Worm (Caenorhabditis elegans): ENCODE measurements around the gene ceh-34.

The ceh-34 gene

DNA sequence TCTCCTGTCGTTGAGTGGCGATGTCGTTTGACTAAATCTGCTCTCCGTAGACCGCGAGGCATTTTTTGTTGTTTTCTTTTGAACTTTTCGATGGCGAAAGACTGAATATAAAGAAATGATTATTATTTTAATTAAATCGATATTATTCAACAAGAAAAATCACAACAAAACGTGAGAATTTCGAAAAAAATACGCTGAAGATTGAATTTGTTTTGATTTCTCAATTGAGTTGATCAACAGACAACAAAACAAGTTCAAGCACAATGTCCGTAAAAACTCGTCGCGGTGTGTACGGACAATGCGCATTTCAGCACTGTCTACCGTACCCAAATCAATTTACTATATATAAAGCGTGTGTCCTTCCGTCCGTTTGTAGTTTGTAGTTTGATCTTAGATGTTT, 41.4 kb downstream of the ceh-34 start, which contains the start of gene B0238.9:
Gene B0238.9 (minus strand): TSS at position 101 of the 400 bp plus-strand sequence.
- TF ChIP-seq ceh-48 (tag; optimal IDR thresholded peaks at IDR 0.05) (no peak), ceh-14 (tag; optimal IDR thresholded peaks at IDR 0.05) (no peak), K02D7.2 (tag; optimal IDR thresholded peaks at IDR 0.05) (no peak), unc-3 (GFP tag; conservative IDR thresholded peaks at IDR 0.05) (no peak), unc-3 (tag; optimal IDR thresholded peaks at IDR 0.05) (no peak), C38D4.7 (GFP tag; optimal IDR thresholded peaks at IDR 0.05) (no peak), pax-1 (tag; optimal IDR thresholded peaks at IDR 0.05) (no peak), unc-86 (tag; optimal IDR thresholded peaks at IDR 0.05) (no peak), ceh-22 (tag; optimal IDR thresholded peaks at IDR 0.05) (no peak), hlh-6 (tag; optimal IDR thresholded peaks at IDR 0.05) (no peak), syd-9 (tag; optimal IDR thresholded peaks at IDR 0.05) (no peak), ahr-1 (tag; optimal IDR thresholded peaks at IDR 0.05) (no peak), hlh-8 (tag; optimal IDR thresholded peaks at IDR 0.05) (no peak), Y22D7AL.16 (tag; optimal IDR thresholded peaks at IDR 0.05) (no peak), ceh-6 (GFP tag; optimal IDR thresholded peaks at IDR 0.05) (no peak), K09A11.1 (tag; optimal IDR thresholded peaks at IDR 0.05; ENCODE audit: insufficient read depth) (no peak), ref-2 (tag; optimal IDR thresholded peaks at IDR 0.05) (no peak), pag-3 (tag; optimal IDR thresholded peaks at IDR 0.05; ENCODE audit: borderline replicate concordance) (no peak), elt-2 (tag; optimal IDR thresholded peaks at IDR 0.05) (no peak), tbx-7 (tag; optimal IDR thresholded peaks at IDR 0.05) (no peak)

DNA sequence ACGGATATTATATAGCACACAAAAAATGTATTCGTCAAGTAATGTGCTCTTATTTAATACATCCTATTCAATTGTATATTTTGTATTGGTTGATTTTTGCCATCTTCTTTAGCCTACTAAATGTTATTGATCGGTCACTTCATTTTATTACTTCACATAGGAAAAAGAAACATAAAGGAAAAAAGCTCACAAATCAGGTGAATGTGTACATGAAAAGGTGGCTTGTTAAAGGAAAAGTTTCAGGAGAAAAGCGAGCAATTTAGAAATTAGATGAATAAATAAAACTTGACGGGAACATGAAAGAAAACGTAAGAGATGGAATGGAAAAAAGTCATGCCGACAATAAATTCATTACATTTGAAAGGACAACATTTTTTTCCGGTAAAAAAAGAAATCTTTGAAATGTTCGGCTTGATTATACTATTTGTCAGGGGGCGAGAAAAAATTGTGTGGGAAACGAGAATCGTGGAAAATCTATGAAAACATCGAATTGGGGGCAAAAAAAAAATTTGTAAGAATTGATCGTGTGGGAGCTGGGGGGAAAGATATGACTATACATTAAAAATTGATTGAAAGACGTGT, 43.9 kb downstream of the ceh-34 start:
- TF ChIP-seq zip-5 (tag; optimal IDR thresholded peaks at IDR 0.05): no peak
- peak; percentile 9 for TF ChIP-seq nfya-1 (tag; optimal IDR thresholded peaks at IDR 0.05)
- TF ChIP-seq hlh-13 (GFP tag; optimal IDR thresholded peaks at IDR 0.05): no peak
- no peak for TF ChIP-seq fkh-10 (GFP tag; optimal IDR thresholded peaks at IDR 0.05)

ce11 chrV:5274974-5275373, 44.4 kb downstream of the ceh-34 start:
- TF ChIP-seq pha-2 (tag; optimal IDR thresholded peaks at IDR 0.05) (peak; percentile 20), mec-3 (tag; optimal IDR thresholded peaks at IDR 0.05; ENCODE audit: borderline replicate concordance) (no peak), sox-4 (tag; optimal IDR thresholded peaks at IDR 0.05) (no peak), pha-4 (tag; optimal IDR thresholded peaks at IDR 0.05) (no peak), C08G9.2 (tag; optimal IDR thresholded peaks at IDR 0.05) (no peak), hlh-13 (GFP tag; optimal IDR thresholded peaks at IDR 0.05) (no peak), pqm-1 (tag; optimal IDR thresholded peaks at IDR 0.05) (no peak), unc-42 (tag; optimal IDR thresholded peaks at IDR 0.05) (peak; percentile 48), odd-2 (tag; optimal IDR thresholded peaks at IDR 0.05) (no peak), tbx-2 (tag; optimal IDR thresholded peaks at IDR 0.05) (peak; percentile 18), che-1 (tag; optimal IDR thresholded peaks at IDR 0.05) (no peak), gmeb-2 (tag; optimal IDR thresholded peaks at IDR 0.05) (no peak), Y22D7AL.16 (tag; optimal IDR thresholded peaks at IDR 0.05) (no peak), nhr-232 (tag; optimal IDR thresholded peaks at IDR 0.05) (no peak), K02D7.2 (tag; optimal IDR thresholded peaks at IDR 0.05) (no peak), ceh-34 (tag; optimal IDR thresholded peaks at IDR 0.05) (peak; percentile 1)

DNA sequence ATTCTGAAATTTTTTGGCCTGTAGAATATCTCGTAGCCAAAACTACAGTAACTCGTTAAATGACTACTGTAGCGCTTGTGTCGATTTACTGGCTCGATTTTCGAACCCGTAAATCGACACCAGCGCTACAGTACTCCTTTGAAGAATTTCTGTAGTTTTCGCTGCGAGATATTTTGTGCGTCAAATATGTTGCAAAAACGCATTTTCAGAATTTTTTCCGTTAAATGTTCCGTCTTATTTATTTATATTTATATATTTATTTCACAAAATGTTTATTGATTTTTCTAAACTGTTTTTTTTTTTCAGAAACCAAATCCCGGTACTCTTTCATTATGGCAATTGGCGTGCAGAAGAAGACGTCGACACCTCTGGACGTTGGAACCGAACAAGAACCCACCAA, 45.6 kb downstream of the ceh-34 start, which contains the start of gene natc-2:
Gene natc-2 (plus strand): TSS at position 301 of the 400 bp plus-strand sequence.
- TF ChIP-seq ceh-24 (tag; optimal IDR thresholded peaks at IDR 0.05) (no peak), pag-3 (tag; optimal IDR thresholded peaks at IDR 0.05; ENCODE audit: borderline replicate concordance) (no peak), hlh-6 (tag; optimal IDR thresholded peaks at IDR 0.05) (no peak), elt-4 (tag; optimal IDR thresholded peaks at IDR 0.05) (no peak), nfya-1 (tag; optimal IDR thresholded peaks at IDR 0.05) (no peak), eyg-1 (tag; optimal IDR thresholded peaks at IDR 0.05) (no peak), ceh-34 (tag; optimal IDR thresholded peaks at IDR 0.05) (no peak), che-1 (tag; optimal IDR thresholded peaks at IDR 0.05) (no peak), tbx-2 (tag; optimal IDR thresholded peaks at IDR 0.05) (no peak)

Measured in whole organism, late embryonic.